Worm (Caenorhabditis elegans): Measurements from ENCODE around the gene ubc-26.

The ubc-26 gene

ce11 chrII:2881088-2881487 lies 19.1 kb downstream of the ubc-26 start:
- 0 out of 2 replicates have a peak, but pooled peaks have one; percentile 7 for TF ChIP-seq lin-38 (GFP tag; IDR thresholded peaks at IDR 0.05)
- TF ChIP-seq nhr-11 (tag; optimal IDR thresholded peaks at IDR 0.05): no peak
- no peak for TF ChIP-seq T20F7.1 (GFP tag; optimal IDR thresholded peaks at IDR 0.05)
- TF ChIP-seq lim-7 (GFP tag; IDR thresholded peaks at IDR 0.05): peak; percentile 10; the same call in 1 of the 2 replicates
- peak; percentile 54 for TF ChIP-seq set-16 (GFP tag; IDR thresholded peaks at IDR 0.05)

DNA sequence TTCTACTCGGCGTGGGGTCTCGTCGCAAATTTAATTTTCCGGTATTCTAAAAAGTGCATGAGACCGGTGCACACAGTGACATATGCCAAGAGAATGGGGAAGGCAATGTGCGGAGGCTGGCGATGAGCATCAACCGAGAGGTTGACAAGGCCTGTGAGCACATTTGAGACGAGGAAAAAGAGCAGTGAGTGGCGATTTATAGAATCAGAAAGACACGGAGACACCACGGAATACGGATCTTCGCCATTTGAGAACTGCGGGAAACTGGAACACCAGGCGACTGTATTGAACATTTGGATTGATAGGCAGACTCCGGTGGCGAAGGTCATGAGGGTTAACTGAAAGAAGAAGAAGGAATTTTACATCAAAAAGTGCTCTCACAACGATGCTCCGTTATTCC lies 21.2 kb downstream of the ubc-26 start:
- no peak for TF ChIP-seq ceh-82 (tag; optimal IDR thresholded peaks at IDR 0.05)
- peak; percentile 92 for TF ChIP-seq aha-1 (tag)

ce11 chrII:2874801-2875200 lies 25.3 kb downstream of the ubc-26 start, which contains the start of gene Y110A2AL.1:
Y110A2AL.1 (plus strand) TSS chrII:2875101.
- TF ChIP-seq D1046.2 (GFP tag; IDR thresholded peaks at IDR 0.05) (no peak), lim-7 (GFP tag; IDR thresholded peaks at IDR 0.05) (no peak), gei-8 (GFP tag; optimal IDR thresholded peaks at IDR 0.05) (no peak), F44E2.7 (GFP tag; IDR thresholded peaks at IDR 0.05) (no peak), nhr-77 (tag; optimal IDR thresholded peaks at IDR 0.05) (no peak), zip-11 (GFP tag; IDR thresholded peaks at IDR 0.05) (no peak), F26F4.8 (GFP tag; conservative IDR thresholded peaks at IDR 0.05) (no peak), unc-39 (tag; optimal IDR thresholded peaks at IDR 0.05) (no peak), ceh-28 (tag; optimal IDR thresholded peaks at IDR 0.05) (no peak), pha-4 (GFP tag; IDR thresholded peaks at IDR 0.05) (no peak), pha-4 (tag; optimal IDR thresholded peaks at IDR 0.05) (no peak), T26A8.4 (GFP tag; IDR thresholded peaks at IDR 0.05) (no peak), sdz-12 (GFP tag; optimal IDR thresholded peaks at IDR 0.05) (no peak), F10B5.3 (tag; optimal IDR thresholded peaks at IDR 0.05) (no peak), lin-38 (GFP tag; IDR thresholded peaks at IDR 0.05) (no peak), lin-13 (GFP tag; optimal IDR thresholded peaks at IDR 0.05) (no peak), ceh-20 (GFP tag; IDR thresholded peaks at IDR 0.05) (no peak), daf-8 (GFP tag; IDR thresholded peaks at IDR 0.05) (no peak), ceh-82 (tag; optimal IDR thresholded peaks at IDR 0.05) (no peak)

ce11 chrII:2871816-2872215 lies 28.3 kb downstream of the ubc-26 start, which contains the start of gene Y110A2AL.10:
Y110A2AL.10 (minus strand) TSS chrII:2871916.
- TF ChIP-seq mep-1 (tag; optimal IDR thresholded peaks at IDR 0.05) (no peak), Y105C5A.15 (GFP tag; IDR thresholded peaks at IDR 0.05) (no peak), hif-1 (tag; optimal IDR thresholded peaks at IDR 0.05) (no peak), ztf-11 (tag; optimal IDR thresholded peaks at IDR 0.05) (no peak), egl-43 (GFP tag; IDR thresholded peaks at IDR 0.05) (no peak), pqm-1 (tag; optimal IDR thresholded peaks at IDR 0.05) (no peak), nhr-76 (tag; optimal IDR thresholded peaks at IDR 0.05) (no peak), attf-4 (tag; optimal IDR thresholded peaks at IDR 0.05) (no peak), lim-7 (GFP tag; IDR thresholded peaks at IDR 0.05) (no peak), dmd-6 (GFP tag; IDR thresholded peaks at IDR 0.05) (no peak), Y75B8A.6 (GFP tag; IDR thresholded peaks at IDR 0.05) (no peak)

DNA sequence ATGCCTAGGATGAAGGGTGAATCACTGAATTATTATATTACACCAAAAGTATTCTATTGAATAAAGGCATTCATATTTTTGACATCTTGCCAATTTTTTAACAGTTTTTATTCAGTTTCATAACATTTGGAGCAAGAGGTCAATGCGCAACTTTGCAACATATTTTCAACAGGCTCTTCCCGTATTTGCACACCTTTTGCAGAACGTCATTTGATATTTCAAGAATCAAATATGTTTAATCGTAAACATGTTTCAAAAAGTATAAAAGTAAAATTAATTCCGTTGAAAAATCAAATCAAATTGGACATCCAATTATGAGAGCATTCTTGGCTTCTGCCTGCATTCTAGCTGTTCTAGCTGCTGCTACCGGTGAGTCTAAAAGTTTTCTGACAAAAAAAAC lies 32.4 kb downstream of the ubc-26 start, which contains the start of gene Y110A2AL.2:
Gene Y110A2AL.2 (plus strand): TSS at position 301 of the 400 bp plus-strand sequence.
- TF ChIP-seq madf-5 (GFP tag; IDR thresholded peaks at IDR 0.05) (no peak), mxl-2 (GFP tag; conservative IDR thresholded peaks at IDR 0.05) (no peak), dmd-8 (GFP tag; IDR thresholded peaks at IDR 0.05) (no peak), F44E2.7 (GFP tag; IDR thresholded peaks at IDR 0.05) (no peak), set-16 (GFP tag; IDR thresholded peaks at IDR 0.05) (no peak), R02D3.7 (tag; optimal IDR thresholded peaks at IDR 0.05) (no peak)
